Worm (Caenorhabditis elegans): ENCODE results near the gene str-64.

DNA sequence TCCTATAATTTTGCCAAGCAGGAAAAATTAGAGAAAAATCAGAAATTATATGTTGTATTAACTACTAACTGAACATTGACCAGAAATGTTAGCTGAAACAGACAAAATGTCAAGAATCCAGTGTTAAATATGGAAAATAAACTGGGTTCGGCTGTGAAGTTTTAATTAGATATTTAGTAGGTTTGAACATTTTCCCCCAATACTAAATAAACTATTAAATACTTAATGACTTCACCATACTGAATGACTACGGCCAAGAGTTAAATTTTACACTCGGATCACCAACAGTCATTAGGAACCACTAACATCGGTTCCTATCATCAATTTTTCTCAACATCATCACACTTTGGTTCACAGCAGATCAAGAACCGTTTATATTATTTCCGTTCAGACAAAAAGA lies 12.3 kb downstream of the str-64 start:
- TF ChIP-seq him-1 (tag; optimal IDR thresholded peaks at IDR 0.05) (no peak), dao-5 (tag; optimal IDR thresholded peaks at IDR 0.05) (no peak)
